Worm (Caenorhabditis elegans): ENCODE results near the gene C06H5.14.

C06H5.14 gene

DNA sequence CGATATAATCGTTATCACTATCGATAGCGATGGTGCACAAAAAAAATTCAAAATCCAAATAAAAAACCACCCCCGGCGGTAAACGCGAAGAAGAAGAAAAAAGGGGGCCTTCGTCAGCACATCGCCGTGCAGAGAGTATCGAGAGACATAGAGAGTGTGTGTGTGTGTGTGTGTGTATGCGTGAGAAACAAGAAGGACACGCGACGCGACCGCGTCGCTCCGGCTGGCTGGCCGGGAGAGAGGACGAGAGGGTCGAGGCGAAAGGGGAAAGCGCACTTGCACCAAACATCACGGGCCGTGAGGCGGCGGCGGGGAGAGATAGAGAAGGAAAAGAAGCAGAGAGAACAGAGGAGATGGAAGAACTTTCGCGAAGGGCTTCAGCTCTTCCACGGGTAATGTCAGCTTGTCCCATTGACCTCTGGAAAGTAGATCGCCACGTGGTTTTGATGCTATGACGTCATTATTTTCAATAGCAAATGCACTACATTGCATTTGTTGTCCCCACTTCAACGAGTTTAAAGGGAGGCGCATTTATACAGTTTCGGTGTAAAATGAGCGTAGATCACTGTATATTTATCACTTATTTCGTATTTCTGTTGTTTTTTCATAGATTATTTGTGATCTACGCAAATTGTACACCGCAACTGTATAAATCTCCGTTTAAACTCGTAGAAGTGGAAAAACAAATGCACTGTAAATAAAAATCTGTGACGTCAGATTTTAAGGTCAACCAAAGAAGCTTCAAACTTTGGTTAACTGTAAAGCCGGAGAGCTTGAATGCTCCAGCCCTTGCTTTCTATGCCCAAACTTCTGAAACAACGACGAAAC, 47.5 kb downstream of the C06H5.14 start, which contains the start of gene Y59A8B.24:
Y59A8B.24 (plus strand) TSS at position 778 of the 828 bp plus-strand sequence.
- no peak for TF ChIP-seq hmg-20 (GFP tag; IDR thresholded peaks at IDR 0.05)
- TF ChIP-seq F57A8.1 (GFP tag; optimal IDR thresholded peaks at IDR 0.05) = no peak
- peak; percentile 60 for TF ChIP-seq lin-54 (GFP tag; optimal IDR thresholded peaks at IDR 0.05)
- TF ChIP-seq snpc-1.3 (tag; optimal IDR thresholded peaks at IDR 0.05; ENCODE audit: insufficient read depth) = no peak
- no peak for TF ChIP-seq fkh-3 (tag; optimal IDR thresholded peaks at IDR 0.05)
- TF ChIP-seq ets-4 (GFP tag; optimal IDR thresholded peaks at IDR 0.05) = peak; percentile 67
- peak; percentile 83 for TF ChIP-seq F52B5.7 (tag; optimal IDR thresholded peaks at IDR 0.05)
- peak; percentile 62 for TF ChIP-seq tlf-1 (GFP tag; optimal IDR thresholded peaks at IDR 0.05)
- peak; percentile 42 for TF ChIP-seq somi-1 (GFP tag; optimal IDR thresholded peaks at IDR 0.05)
- TF ChIP-seq nfyb-1 (GFP tag; IDR thresholded peaks at IDR 0.05) = peak; percentile 92
- peak; percentile 33 for TF ChIP-seq sptf-2 (GFP tag; optimal IDR thresholded peaks at IDR 0.05)
- TF ChIP-seq lin-40 (tag; optimal IDR thresholded peaks at IDR 0.05) = peak; percentile 89
- TF ChIP-seq ceh-91 (GFP tag; IDR thresholded peaks at IDR 0.05) = peak; percentile 48; the same call in 1 of the 2 replicates
- peak; percentile 58; the same call in 1 of the 2 replicates for TF ChIP-seq C17E4.6 (GFP tag; IDR thresholded peaks at IDR 0.05)
- peak; percentile 67 for TF ChIP-seq ztf-3 (GFP tag; optimal IDR thresholded peaks at IDR 0.05)
- peak; percentile 61; the same call in 1 of the 2 replicates for TF ChIP-seq rcor-1 (GFP tag; IDR thresholded peaks at IDR 0.05)
- peak; percentile 91 for TF ChIP-seq athp-1 (tag; optimal IDR thresholded peaks at IDR 0.05)
- TF ChIP-seq ceh-40 (GFP tag; IDR thresholded peaks at IDR 0.05) = no peak
- TF ChIP-seq nhr-80 (tag; optimal IDR thresholded peaks at IDR 0.05) = peak; percentile 97
- no peak for TF ChIP-seq rpc-1 (optimal IDR thresholded peaks at IDR 0.05)
- TF ChIP-seq rpc-1 (tag; optimal IDR thresholded peaks at IDR 0.05) = no peak
- peak; percentile 91 for TF ChIP-seq madf-10 (tag; optimal IDR thresholded peaks at IDR 0.05)
- peak; percentile 53 for TF ChIP-seq repo-1 (tag; optimal IDR thresholded peaks at IDR 0.05)
- peak; percentile 88 for TF ChIP-seq chd-7 (tag; optimal IDR thresholded peaks at IDR 0.05)
- no peak for TF ChIP-seq dpff-1 (tag; optimal IDR thresholded peaks at IDR 0.05)
- TF ChIP-seq ztf-28 (GFP tag; IDR thresholded peaks at IDR 0.05) = no peak
- TF ChIP-seq B0261.1 (tag; optimal IDR thresholded peaks at IDR 0.05) = peak; percentile 9
- peak; percentile 55 for TF ChIP-seq nhr-90 (tag; optimal IDR thresholded peaks at IDR 0.05)
- peak; percentile 87 for TF ChIP-seq K11D2.4 (GFP tag; IDR thresholded peaks at IDR 0.05)
- no peak for TF ChIP-seq pha-4 (tag; optimal IDR thresholded peaks at IDR 0.05)
- TF ChIP-seq Y95B8A.8 (GFP tag; IDR thresholded peaks at IDR 0.05) = peak; percentile 65; the same call in 1 of the 2 replicates
- peak; percentile 70; the same call in 1 of the 2 replicates for TF ChIP-seq bed-2 (GFP tag; IDR thresholded peaks at IDR 0.05)
- TF ChIP-seq ekl-4 (GFP tag; IDR thresholded peaks at IDR 0.05) = peak; percentile 90
- TF ChIP-seq F33H1.4 (GFP tag; IDR thresholded peaks at IDR 0.05) = peak; percentile 9; the same call in 1 of the 2 replicates
- TF ChIP-seq zfh-2 (GFP tag; conservative IDR thresholded peaks at IDR 0.05) = peak; percentile 99
- TF ChIP-seq mxl-1 (tag; optimal IDR thresholded peaks at IDR 0.05) = no peak
- peak; percentile 87 for TF ChIP-seq B0336.3 (GFP tag; IDR thresholded peaks at IDR 0.05)
- TF ChIP-seq F23B12.7 (tag; optimal IDR thresholded peaks at IDR 0.05; ENCODE audit: insufficient read depth) = peak; percentile 28
- TF ChIP-seq cebp-1 (GFP tag; IDR thresholded peaks at IDR 0.05) = peak; percentile 71; the same call in 1 of the 2 replicates
- TF ChIP-seq cebp-1 (tag; optimal IDR thresholded peaks at IDR 0.05) = peak; percentile 91
- TF ChIP-seq T26A5.8 (tag; optimal IDR thresholded peaks at IDR 0.05) = no peak
- TF ChIP-seq attf-6 (GFP tag; IDR thresholded peaks at IDR 0.05) = peak; percentile 68; the same call in 1 of the 2 replicates
- TF ChIP-seq madf-3 (GFP tag; IDR thresholded peaks at IDR 0.05) = peak; percentile 97
- TF ChIP-seq madf-8 (GFP tag; conservative IDR thresholded peaks at IDR 0.05) = no peak
- no peak for TF ChIP-seq nhr-27 (tag; optimal IDR thresholded peaks at IDR 0.05)
- TF ChIP-seq ztf-6 (GFP tag; IDR thresholded peaks at IDR 0.05) = 0 out of 2 replicates have a peak, but pooled peaks have one; percentile 72
- TF ChIP-seq lir-1 (GFP tag; conservative IDR thresholded peaks at IDR 0.05) = peak; percentile 83
